Worm (Caenorhabditis elegans) whole organism, early embryonic: ENCODE data around the gene K10G9.2.

ENCODE experiments used
- ama-1 ChIP-seq: fragments of 150-350 bp; optimal IDR thresholded peaks from 2 replicates; lab custom pipeline; 2014
- ets-7 ChIP-seq: sonication (generic microtip); optimal IDR thresholded peaks from 2 replicates; lab custom pipeline; 2016; ENCODE audit warnings: missing genotype, missing genetic modification characterization, missing compliant biosample characterization
- pes-1 ChIP-seq: fragments of 200-800 bp; sonication (Bioruptor generic); IDR thresholded peaks from 2 replicates; pipeline ENCODE4 v1.3.6; 2022; ENCODE audit warnings: missing genetic modification reagents, missing genetic modification characterization, missing compliant biosample characterization
- scrt-1 ChIP-seq: fragments of 200-800 bp; sonication (Bioruptor generic); IDR thresholded peaks from 2 replicates; pipeline ENCODE4 v1.3.6; 2022; ENCODE audit warnings: missing genetic modification characterization, missing compliant biosample characterization
- tra-4 ChIP-seq: sonication (generic microtip); optimal IDR thresholded peaks from 2 replicates; lab custom pipeline; 2017; ENCODE audit warnings: missing genetic modification characterization, missing compliant biosample characterization

ce11 chrIII:10330372-10331062 is 44.8 kb downstream of the K10G9.2 start, which contains the start of gene nex-2:
- TF ChIP-seq tra-4 (tag; lab: Kevin White, UChicago) (no peak), pes-1 (no peak), scrt-1 (GFP tag; lab: Robert Waterston, UW) (no peak), ets-7 (no peak), ama-1 (lab: Kevin White, UChicago) (no peak)
